Fruit fly (Drosophila melanogaster) whole organism, embryonic: ENCODE results near the gene Best2.

Experiments used
- Aef1 ChIP-seq: fragments of 200-800 bp; sonication (Bioruptor generic); IDR thresholded peaks from 3 replicates; pipeline ENCODE4 v1.3.6; 2022; ENCODE audit warnings: missing biosample characterization, missing genetic modification characterization
- Atf-2 ChIP-seq: fragments of 200-800 bp; sonication (Bioruptor generic); optimal IDR thresholded peaks from 2 replicates; lab custom pipeline; 2016; ENCODE audit warnings: missing biosample characterization, missing genetic modification characterization
- Atf6 ChIP-seq: fragments of 200-800 bp; sonication (Bioruptor generic); IDR thresholded peaks from 2 replicates; pipeline ENCODE4 v1.3.6; 2022; ENCODE audit warnings: missing biosample characterization, missing genetic modification characterization
- CG10462 ChIP-seq: fragments of 200-800 bp; sonication (Bioruptor generic); optimal IDR thresholded peaks from 2 replicates; lab custom pipeline; 2016; ENCODE audit warnings: missing biosample characterization, missing genetic modification characterization
- CG12071 ChIP-seq: fragments of 200-800 bp; sonication (Bioruptor generic); optimal IDR thresholded peaks from 3 replicates; lab custom pipeline; 2018; ENCODE audit warnings: missing biosample characterization, mild to moderate bottlenecking, missing genetic modification characterization
- CG12659 ChIP-seq: fragments of 200-800 bp; sonication (Bioruptor generic); optimal IDR thresholded peaks from 3 replicates; lab custom pipeline; 2017; ENCODE audit warnings: mild to moderate bottlenecking, missing biosample characterization, missing genetic modification reagents, missing genetic modification characterization
- CG17328 ChIP-seq: fragments of 200-800 bp; sonication (Bioruptor generic); IDR thresholded peaks from 2 replicates; pipeline ENCODE4 v1.3.6; 2022; ENCODE audit warnings: missing biosample characterization, missing genetic modification characterization
- CG18764 ChIP-seq: fragments of 200-800 bp; sonication (Bioruptor generic); optimal IDR thresholded peaks from 3 replicates; lab custom pipeline; 2016; ENCODE audit warnings: missing biosample characterization, missing genetic modification characterization
- CG2678 ChIP-seq: fragments of 200-800 bp; sonication (Bioruptor generic); optimal IDR thresholded peaks from 3 replicates; lab custom pipeline; 2019; ENCODE audit warnings: missing biosample characterization, mild to moderate bottlenecking, missing genetic modification characterization, moderate library complexity
- CG3838 ChIP-seq: fragments of 200-800 bp; sonication (Bioruptor generic); optimal IDR thresholded peaks from 3 replicates; lab custom pipeline; 2016; ENCODE audit warnings: missing biosample characterization, missing genetic modification characterization
- CG3995 ChIP-seq: fragments of 200-800 bp; sonication (Bioruptor generic); optimal IDR thresholded peaks from 3 replicates; lab custom pipeline; 2016; ENCODE audit warnings: missing biosample characterization, missing genetic modification characterization
- CG6254 ChIP-seq: fragments of 200-800 bp; sonication (Bioruptor generic); optimal IDR thresholded peaks from 3 replicates; lab custom pipeline; 2017; ENCODE audit warnings: mild to moderate bottlenecking, missing biosample characterization, missing genetic modification reagents, missing genetic modification characterization
- CG6654 ChIP-seq: fragments of 200-800 bp; sonication (Bioruptor generic); optimal IDR thresholded peaks from 2 replicates; lab custom pipeline; 2017; ENCODE audit warnings: missing biosample characterization, mild to moderate bottlenecking, missing genetic modification characterization
- CG7556 ChIP-seq: fragments of 200-800 bp; sonication (Bioruptor generic); optimal IDR thresholded peaks from 2 replicates; lab custom pipeline; 2017; ENCODE audit warnings: missing biosample characterization, mild to moderate bottlenecking, missing genetic modification characterization
- CG7928 ChIP-seq: fragments of 200-800 bp; sonication (Bioruptor generic); optimal IDR thresholded peaks from 2 replicates; lab custom pipeline; 2017; ENCODE audit warnings: missing biosample characterization, mild to moderate bottlenecking, missing genetic modification characterization
- CG9817 ChIP-seq: fragments of 200-800 bp; sonication (Bioruptor generic); optimal IDR thresholded peaks from 2 replicates; lab custom pipeline; 2018; ENCODE audit warnings: missing biosample characterization, mild to moderate bottlenecking, missing genetic modification characterization, moderate library complexity
- CG9932 ChIP-seq: fragments of 200-800 bp; sonication (Bioruptor generic); IDR thresholded peaks from 2 replicates; pipeline ENCODE4 v1.3.6; 2022; ENCODE audit warnings: missing biosample characterization, missing genetic modification characterization
- Dbx ChIP-seq: fragments of 200-800 bp; sonication (Bioruptor generic); IDR thresholded peaks from 3 replicates; pipeline ENCODE4 v1.3.6; 2022; ENCODE audit warnings: missing biosample characterization, missing genetic modification characterization
- Fer2 ChIP-seq: fragments of 200-800 bp; sonication (Bioruptor generic); optimal IDR thresholded peaks from 2 replicates; lab custom pipeline; 2018; ENCODE audit warnings: missing biosample characterization, mild to moderate bottlenecking, missing genetic modification characterization, moderate library complexity
- HHEX ChIP-seq: fragments of 200-800 bp; sonication (Bioruptor generic); optimal IDR thresholded peaks from 3 replicates; lab custom pipeline; 2017; ENCODE audit warnings: missing biosample characterization, mild to moderate bottlenecking, missing genetic modification characterization, missing genetic modification reagents
- HLH4C ChIP-seq: fragments of 200-800 bp; sonication (Bioruptor generic); IDR thresholded peaks from 3 replicates; pipeline ENCODE4 v1.3.6; 2022; ENCODE audit warnings: missing biosample characterization, missing genetic modification characterization; ENCODE audit not compliant: partially characterized antibody
- Jarid2 ChIP-seq: fragments of 200-800 bp; sonication (Bioruptor generic); optimal IDR thresholded peaks from 3 replicates; lab custom pipeline; 2017; ENCODE audit warnings: mild to moderate bottlenecking, missing biosample characterization, missing genetic modification reagents, missing genetic modification characterization
- Kr ChIP-seq: fragments of 200-800 bp; sonication (Bioruptor generic); optimal IDR thresholded peaks from 2 replicates; lab custom pipeline; 2017; ENCODE audit warnings: missing biosample characterization, mild to moderate bottlenecking, missing genetic modification characterization
- Lim3 ChIP-seq: fragments of 200-800 bp; sonication (Bioruptor generic); IDR thresholded peaks from 2 replicates; pipeline ENCODE4 v1.3.6; 2022; ENCODE audit warnings: missing biosample characterization, missing genetic modification characterization
- MTF-1 ChIP-seq: fragments of 200-800 bp; sonication (Bioruptor generic); optimal IDR thresholded peaks from 2 replicates; lab custom pipeline; 2018; ENCODE audit warnings: missing biosample characterization, mild to moderate bottlenecking, missing genetic modification characterization, borderline replicate concordance
- Med ChIP-seq: fragments of 200-800 bp; sonication (Bioruptor generic); peaks from one replicate; lab custom pipeline; 2016; ENCODE audit warnings: missing biosample characterization, missing genetic modification characterization, mild to moderate bottlenecking, inconsistent platforms, moderate library complexity
- NK7.1 ChIP-seq: fragments of 200-800 bp; sonication (Bioruptor generic); optimal IDR thresholded peaks from 3 replicates; lab custom pipeline; 2016; ENCODE audit warnings: missing biosample characterization, missing genetic modification characterization
- Oli ChIP-seq: fragments of 200-800 bp; sonication (Bioruptor generic); optimal IDR thresholded peaks from 2 replicates; lab custom pipeline; 2018; ENCODE audit warnings: missing biosample characterization, mild to moderate bottlenecking, missing genetic modification characterization, moderate library complexity
- Sox100B ChIP-seq: fragments of 200-800 bp; sonication (Bioruptor generic); optimal IDR thresholded peaks from 3 replicates; lab custom pipeline; 2018; ENCODE audit warnings: missing biosample characterization, mild to moderate bottlenecking, missing genetic modification characterization
- Tbp ChIP-seq: fragments of >200 bp; optimal IDR thresholded peaks from 2 replicates; lab custom pipeline; 2018; ENCODE audit warnings: missing biosample characterization, missing genetic modification characterization
- Trl ChIP-seq, 3 experiments: fragments of >200 bp in 2 of 3; fragments of 200-800 bp in 1 of 3; sonication (Bioruptor generic) in 1 of 3; optimal IDR thresholded peaks; 2 replicates in 1 of 3; 3 replicates in 2 of 3; lab custom pipeline; 2016 to 2017; ENCODE audit warnings: missing biosample characterization in 1 of 3, missing genetic modification characterization in 1 of 3
- Xrp1 ChIP-seq: fragments of 200-800 bp; sonication (Bioruptor generic); IDR thresholded peaks from 2 replicates; pipeline ENCODE4 v1.3.6; 2022; ENCODE audit warnings: missing biosample characterization, missing genetic modification characterization
- bab2 ChIP-seq: fragments of 200-800 bp; sonication (Bioruptor generic); optimal IDR thresholded peaks from 2 replicates; lab custom pipeline; 2016; ENCODE audit warnings: missing biosample characterization, missing genetic modification characterization
- dimm ChIP-seq: fragments of 200-800 bp; sonication (Bioruptor generic); IDR thresholded peaks from 2 replicates; pipeline ENCODE4 v1.3.6; 2022; ENCODE audit warnings: missing biosample characterization, missing genetic modification characterization
- eve ChIP-seq, 2 experiments: fragments of >200 bp; optimal IDR thresholded peaks; 2 replicates each; lab custom pipeline; 2017; ENCODE audit warnings: missing biosample characterization in 2 of 2, missing genetic modification characterization in 2 of 2
- fd102C ChIP-seq: fragments of 200-800 bp; sonication (Bioruptor generic); optimal IDR thresholded peaks from 2 replicates; lab custom pipeline; 2018; ENCODE audit warnings: missing biosample characterization, mild to moderate bottlenecking, missing genetic modification characterization, moderate library complexity
- grau ChIP-seq: fragments of 200-800 bp; optimal IDR thresholded peaks from 3 replicates; lab custom pipeline; 2019; ENCODE audit warnings: missing biosample characterization, mild to moderate bottlenecking, missing genetic modification characterization, moderate library complexity
- her ChIP-seq: fragments of 200-800 bp; sonication (Bioruptor generic); optimal IDR thresholded peaks from 2 replicates; lab custom pipeline; 2016; ENCODE audit warnings: missing biosample characterization, missing genetic modification characterization
- ken ChIP-seq: fragments of 200-800 bp; sonication (Bioruptor generic); IDR thresholded peaks from 3 replicates; pipeline ENCODE4 v1.3.6; 2022; ENCODE audit warnings: missing biosample characterization, missing genetic modification characterization
- lbe ChIP-seq: fragments of 200-800 bp; sonication (Bioruptor generic); optimal IDR thresholded peaks from 2 replicates; lab custom pipeline; 2016; ENCODE audit warnings: missing biosample characterization, mild to moderate bottlenecking, missing genetic modification characterization
- luna ChIP-seq: fragments of 200-800 bp; sonication (Bioruptor generic); optimal IDR thresholded peaks from 2 replicates; lab custom pipeline; 2016; ENCODE audit warnings: missing biosample characterization, missing genetic modification characterization
- mam ChIP-seq: fragments of 200-800 bp; sonication (Bioruptor generic); optimal IDR thresholded peaks from 3 replicates; lab custom pipeline; 2016; ENCODE audit warnings: missing biosample characterization, missing genetic modification characterization
- pho ChIP-seq: fragments of 200-800 bp; sonication (Bioruptor generic); optimal IDR thresholded peaks from 2 replicates; lab custom pipeline; 2016; ENCODE audit warnings: missing biosample characterization, missing genetic modification characterization
- repo ChIP-seq: fragments of 200-800 bp; sonication (Bioruptor generic); optimal IDR thresholded peaks from 2 replicates; lab custom pipeline; 2016; ENCODE audit warnings: missing biosample characterization, missing genetic modification characterization
- run ChIP-seq: fragments of 200-800 bp; sonication (Bioruptor generic); optimal IDR thresholded peaks from 3 replicates; lab custom pipeline; 2018; ENCODE audit warnings: missing biosample characterization, mild to moderate bottlenecking, missing genetic modification characterization
- slp2 ChIP-seq: fragments of 200-800 bp; sonication (Bioruptor generic); optimal IDR thresholded peaks from 2 replicates; lab custom pipeline; 2016; ENCODE audit warnings: missing biosample characterization, missing genetic modification characterization
- sob ChIP-seq: fragments of 200-800 bp; sonication (Bioruptor generic); IDR thresholded peaks from 2 replicates; pipeline ENCODE4 v1.3.6; 2022; ENCODE audit warnings: missing biosample characterization, missing genetic modification characterization
- ssp ChIP-seq: fragments of 200-800 bp; sonication (Bioruptor generic); IDR thresholded peaks from 2 replicates; pipeline ENCODE4 v1.3.6; 2022; ENCODE audit warnings: missing biosample characterization, missing genetic modification characterization
- zf30C ChIP-seq: fragments of 200-800 bp; sonication (Bioruptor generic); optimal IDR thresholded peaks from 3 replicates; lab custom pipeline; 2018; ENCODE audit warnings: missing biosample characterization, mild to moderate bottlenecking, missing genetic modification characterization

The Best2 gene

dm6 chr3L:6256408-6257188 is at the start of gene Best2 (continued):
- peak; percentile 91 for TF ChIP-seq Aef1 (GFP tag; lab: Robert Waterston, UW)
- peak; percentile 48 for TF ChIP-seq run
- TF ChIP-seq pho (GFP tag; lab: Kevin White, UChicago) = peak; percentile 78
- TF ChIP-seq CG12659 (GFP tag; lab: Kevin White, UChicago) = peak; percentile 89
- peak; percentile 65; the same call in 1 of the 2 replicates for TF ChIP-seq Lim3 (GFP tag; lab: Robert Waterston, UW)
- TF ChIP-seq MTF-1 (GFP tag; lab: Kevin White, UChicago) = peak; percentile 46
- peak; percentile 93 for TF ChIP-seq sob (GFP tag; lab: Robert Waterston, UW)
- no peak for TF ChIP-seq Tbp (GFP tag; lab: Kevin White, UChicago)
- no peak for TF ChIP-seq luna
- TF ChIP-seq Fer2 (tag; lab: Kevin White, UChicago) = peak; percentile 79
- peak; percentile 82 for TF ChIP-seq HHEX (GFP tag; lab: Kevin White, UChicago)
- peak; percentile 73 for TF ChIP-seq bab2 (GFP tag; lab: Kevin White, UChicago)
- no peak for TF ChIP-seq CG12071 (GFP tag; lab: Kevin White, UChicago)
- TF ChIP-seq lbe (GFP tag; lab: Kevin White, UChicago) = peak; percentile 89
- TF ChIP-seq Kr (GFP tag; lab: Kevin White, UChicago) = no peak
- TF ChIP-seq Atf-2 (GFP tag; lab: Kevin White, UChicago) = peak; percentile 59
- TF ChIP-seq CG9817 (tag; lab: Kevin White, UChicago) = peak; percentile 85
- peak; percentile 62 for TF ChIP-seq slp2
- peak; percentile 26 for TF ChIP-seq CG3995 (GFP tag; lab: Kevin White, UChicago)
- TF ChIP-seq CG9932 (GFP tag; lab: Robert Waterston, UW) = peak; percentile 97
- peak; percentile 95 for TF ChIP-seq Xrp1 (GFP tag; lab: Robert Waterston, UW)
- peak; percentile 49 to 70 for TF ChIP-seq Trl (optimal IDR thresholded peaks at IDR 0.05; lab: Kevin White, UChicago)
- peak; percentile 73 for TF ChIP-seq Trl (GFP tag; optimal IDR thresholded peaks at IDR 0.05; lab: Kevin White, UChicago)
- peak; percentile 29 for TF ChIP-seq her
- TF ChIP-seq mam (GFP tag; lab: Kevin White, UChicago) = peak; percentile 79
- peak; percentile 72 for TF ChIP-seq CG10462 (GFP tag; lab: Kevin White, UChicago)
- peak; percentile 52 for TF ChIP-seq CG18764
- TF ChIP-seq Sox100B = peak; percentile 90
- peak; percentile 70 for TF ChIP-seq Jarid2
- no peak for TF ChIP-seq HLH4C (GFP tag; lab: Robert Waterston, UW)
- peak; percentile 91 for TF ChIP-seq grau (tag; lab: Kevin White, UChicago)
- TF ChIP-seq NK7.1 (GFP tag; lab: Kevin White, UChicago) = peak; percentile 62
- peak; percentile 51 for TF ChIP-seq CG3838 (GFP tag; lab: Kevin White, UChicago)
- TF ChIP-seq CG6254 = peak; percentile 44
- TF ChIP-seq CG6654 = peak; percentile 48
- TF ChIP-seq ssp = peak; percentile 84
- TF ChIP-seq repo (GFP tag; lab: Kevin White, UChicago) = no peak
- peak; percentile 90 for TF ChIP-seq Oli
- peak; percentile 92 for TF ChIP-seq CG7556
- TF ChIP-seq Med = peak; percentile 85
- TF ChIP-seq zf30C (GFP tag; lab: Kevin White, UChicago) = no peak
- peak in 1 of 2 experiments; percentile 91 for TF ChIP-seq eve (GFP tag; optimal IDR thresholded peaks at IDR 0.05; lab: Kevin White, UChicago)
- TF ChIP-seq fd102C (GFP tag; lab: Kevin White, UChicago) = no peak
- TF ChIP-seq Atf6 (GFP tag; lab: Robert Waterston, UW) = peak; percentile 93
- peak; percentile 94 for TF ChIP-seq Dbx (GFP tag; lab: Robert Waterston, UW)
- TF ChIP-seq ken = peak; percentile 84
- TF ChIP-seq CG7928 = peak; percentile 50
- peak; percentile 87 for TF ChIP-seq CG17328 (GFP tag; lab: Robert Waterston, UW)
- peak; percentile 94 for TF ChIP-seq CG2678
- TF ChIP-seq dimm = peak; percentile 64
